Worm (Caenorhabditis elegans): ENCODE data around the gene cdr-1.

DNA sequence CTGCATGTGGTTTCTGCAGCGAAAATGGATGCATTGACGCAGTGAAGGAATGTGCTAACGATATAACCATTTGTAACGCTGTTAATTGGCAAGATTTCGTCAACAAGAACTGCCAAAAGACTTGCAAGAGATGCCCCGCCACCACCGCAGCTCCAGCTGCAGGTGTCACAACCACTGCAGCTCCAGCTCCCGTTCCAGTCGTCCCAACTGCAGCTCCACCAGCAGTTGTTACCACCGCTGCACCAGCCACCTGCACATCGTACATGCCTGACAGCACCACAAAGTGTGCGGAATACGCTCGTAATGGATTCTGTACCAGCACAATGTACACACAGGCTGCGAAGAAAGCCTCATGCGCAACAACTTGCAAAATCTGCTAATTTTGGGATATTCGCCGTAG is 8.4 kb upstream of the cdr-1 start:
- TF ChIP-seq lin-15B (tag; optimal IDR thresholded peaks at IDR 0.05) (no peak), nfya-1 (tag; optimal IDR thresholded peaks at IDR 0.05; ENCODE audit: insufficient read depth) (no peak), skn-1 (tag; optimal IDR thresholded peaks at IDR 0.05) (no peak), zag-1 (tag; optimal IDR thresholded peaks at IDR 0.05) (no peak), nhr-237 (tag; optimal IDR thresholded peaks at IDR 0.05) (no peak), aly-2 (tag; optimal IDR thresholded peaks at IDR 0.05) (no peak), lin-39 (tag; optimal IDR thresholded peaks at IDR 0.05) (no peak), pha-4 (tag; optimal IDR thresholded peaks at IDR 0.05) (no peak), ama-1 (optimal IDR thresholded peaks at IDR 0.05) (no peak), elt-3 (tag; optimal IDR thresholded peaks at IDR 0.05) (no peak), nhr-28 (tag; optimal IDR thresholded peaks at IDR 0.05) (no peak)
